Worm (Caenorhabditis elegans) whole organism, midembryonic: ENCODE results near the gene Y47D7A.6.

ENCODE experiments used
- T22C8.4 ChIP-seq: fragments of 200-800 bp; sonication (Bioruptor generic); IDR thresholded peaks from 2 replicates; pipeline ENCODE4 v1.3.6; 2022; ENCODE audit warnings: missing genetic modification characterization, missing compliant biosample characterization
- cog-1 ChIP-seq: sonication (generic microtip); optimal IDR thresholded peaks from 2 replicates; lab custom pipeline; 2016; ENCODE audit warnings: missing genetic modification characterization, missing compliant biosample characterization
- flt-1 ChIP-seq: fragments of 200-800 bp; sonication (Bioruptor generic); IDR thresholded peaks from 2 replicates; pipeline ENCODE4 v1.3.6; 2022; ENCODE audit warnings: missing genetic modification characterization, missing compliant biosample characterization
- klf-2 ChIP-seq: fragments of 200-800 bp; sonication (Bioruptor generic); conservative IDR thresholded peaks from 2 replicates; pipeline ENCODE4 v1.3.6; 2022; ENCODE audit warnings: missing genetic modification reagents, missing genetic modification characterization, missing compliant biosample characterization
- med-1 ChIP-seq: sonication (generic microtip); optimal IDR thresholded peaks from 2 replicates; lab custom pipeline; 2017; ENCODE audit warnings: missing genetic modification characterization, mild to moderate bottlenecking, missing compliant biosample characterization, antibody characterized with exemption, missing genetic modification reagents; ENCODE audit not compliant: insufficient read depth
- ref-1 ChIP-seq: fragments of 200-800 bp; sonication (Bioruptor generic); conservative IDR thresholded peaks from 2 replicates; pipeline ENCODE4 v1.3.6; 2022; ENCODE audit warnings: missing genetic modification reagents, missing genetic modification characterization, missing compliant biosample characterization
- tab-1 ChIP-seq: fragments of 200-800 bp; sonication (Bioruptor generic); IDR thresholded peaks from 2 replicates; pipeline ENCODE4 v1.3.6; 2022; ENCODE audit warnings: missing genetic modification characterization, missing compliant biosample characterization
- ztf-23 ChIP-seq: fragments of 200-800 bp; sonication (Bioruptor generic); IDR thresholded peaks from 2 replicates; pipeline ENCODE4 v1.3.6; 2022; ENCODE audit warnings: missing genetic modification reagents, missing genetic modification characterization, missing compliant biosample characterization
- ztf-29 ChIP-seq: fragments of 200-800 bp; sonication (Bioruptor generic); IDR thresholded peaks from 2 replicates; pipeline ENCODE4 v1.3.6; 2022; ENCODE audit warnings: missing genetic modification reagents, missing genetic modification characterization, missing compliant biosample characterization

The Y47D7A.6 gene

DNA sequence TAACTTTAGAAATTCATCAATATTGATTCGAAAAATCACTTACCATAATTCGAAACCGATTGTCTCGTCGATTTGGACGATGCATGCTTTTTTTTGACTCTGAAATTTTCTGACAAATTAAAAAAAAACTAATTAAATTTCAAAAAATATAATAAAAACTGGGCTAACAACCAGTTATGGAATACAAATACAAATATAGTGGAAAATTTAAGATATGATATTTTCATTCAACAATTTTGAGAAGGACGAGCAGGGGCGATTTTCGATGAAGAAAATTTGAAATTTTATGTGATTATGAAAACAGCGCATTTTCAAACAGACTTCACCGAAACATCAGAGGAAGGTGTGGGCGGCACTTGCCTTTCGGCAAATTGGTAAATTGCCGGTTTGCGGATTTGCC is 35.7 kb downstream of the Y47D7A.6 start, which contains the start of gene F13A2.1:
Gene F13A2.1, minus strand, starts transcription at position 101 of the 400 bp plus-strand sequence.
- TF ChIP-seq ztf-23 (GFP tag; lab: Robert Waterston, UW) (no peak), ztf-29 (GFP tag; lab: Robert Waterston, UW) (no peak), ref-1 (GFP tag; lab: Robert Waterston, UW) (no peak), cog-1 (no peak), klf-2 (GFP tag; lab: Robert Waterston, UW) (no peak), T22C8.4 (no peak), tab-1 (GFP tag; lab: Robert Waterston, UW) (no peak), flt-1 (no peak), med-1 (GFP tag; lab: Kevin White, UChicago) (no peak)

DNA sequence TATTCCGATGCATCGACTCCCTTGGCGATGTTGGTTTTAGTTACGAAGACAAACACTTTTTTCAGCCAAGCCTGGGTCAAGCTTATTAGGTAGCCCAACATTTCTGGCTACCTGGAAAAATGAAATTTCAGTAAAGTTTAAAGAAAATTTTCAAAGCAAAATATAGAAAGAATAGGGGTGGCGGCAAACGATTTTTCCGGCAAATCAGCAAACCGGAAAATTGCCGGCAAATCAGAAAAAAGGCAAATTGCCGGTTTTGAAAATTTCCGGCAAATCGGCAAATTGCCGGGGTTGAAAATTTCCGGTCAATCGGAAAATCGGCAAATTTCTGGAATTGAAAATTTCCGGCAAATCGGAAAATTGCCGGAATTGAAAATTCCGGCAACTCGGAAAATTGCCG is 40.4 kb downstream of the Y47D7A.6 start, which contains the start of gene F32D1.8:
Gene F32D1.8, minus strand, starts transcription at position 101 of the 400 bp plus-strand sequence.
- TF ChIP-seq flt-1 (no peak), cog-1 (no peak), T22C8.4 (no peak), ref-1 (GFP tag; lab: Robert Waterston, UW) (no peak), tab-1 (GFP tag; lab: Robert Waterston, UW) (no peak), med-1 (GFP tag; lab: Kevin White, UChicago) (no peak), ztf-29 (GFP tag; lab: Robert Waterston, UW) (no peak), ztf-23 (GFP tag; lab: Robert Waterston, UW) (0 out of 2 replicates have a peak, but pooled peaks have one; percentile 17)

DNA sequence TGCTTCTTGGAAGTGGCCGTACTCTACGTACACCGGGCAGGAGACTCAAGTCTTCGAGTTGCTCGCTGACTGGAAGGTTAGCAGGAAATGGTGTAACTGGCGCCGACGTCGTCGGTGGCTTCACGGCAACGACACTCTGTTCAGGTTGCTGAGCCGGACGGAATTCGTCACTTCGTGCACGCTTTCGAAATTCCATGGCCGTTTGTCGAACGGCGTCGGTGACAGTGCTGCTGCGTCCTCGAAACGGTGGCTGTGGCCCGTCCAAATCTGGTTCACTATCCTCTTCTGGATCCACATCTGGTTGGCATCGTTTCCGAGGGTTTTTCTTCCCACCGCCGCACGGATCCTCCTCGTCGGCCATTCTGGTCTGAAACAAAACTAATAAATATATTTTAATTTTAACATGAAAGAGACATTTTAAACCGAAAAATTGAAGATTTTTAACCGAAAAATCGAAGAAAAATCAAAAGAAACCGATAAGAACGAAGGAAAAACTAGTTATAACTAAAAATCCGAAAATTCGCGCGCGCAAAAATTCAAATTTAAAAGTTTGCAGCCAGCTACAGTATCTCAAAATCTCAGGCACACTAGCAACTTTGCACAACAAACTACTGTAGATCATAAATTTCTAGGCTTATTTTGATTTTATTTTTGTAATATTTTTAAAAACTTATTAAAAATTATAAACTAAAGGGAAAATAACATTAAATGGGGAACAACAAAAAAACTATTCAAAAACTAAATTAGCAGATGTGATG is 42.0 kb downstream of the Y47D7A.6 start, which contains the start of gene F32D1.7:
Gene F32D1.7, minus strand, starts transcription at position 367 of the 758 bp plus-strand sequence.
- no peak for TF ChIP-seq med-1 (GFP tag; lab: Kevin White, UChicago)
- no peak for TF ChIP-seq cog-1
- no peak for TF ChIP-seq T22C8.4
- no peak for TF ChIP-seq tab-1 (GFP tag; lab: Robert Waterston, UW)
- no peak for TF ChIP-seq klf-2 (GFP tag; lab: Robert Waterston, UW)
- TF ChIP-seq ref-1 (GFP tag; lab: Robert Waterston, UW): no peak

DNA sequence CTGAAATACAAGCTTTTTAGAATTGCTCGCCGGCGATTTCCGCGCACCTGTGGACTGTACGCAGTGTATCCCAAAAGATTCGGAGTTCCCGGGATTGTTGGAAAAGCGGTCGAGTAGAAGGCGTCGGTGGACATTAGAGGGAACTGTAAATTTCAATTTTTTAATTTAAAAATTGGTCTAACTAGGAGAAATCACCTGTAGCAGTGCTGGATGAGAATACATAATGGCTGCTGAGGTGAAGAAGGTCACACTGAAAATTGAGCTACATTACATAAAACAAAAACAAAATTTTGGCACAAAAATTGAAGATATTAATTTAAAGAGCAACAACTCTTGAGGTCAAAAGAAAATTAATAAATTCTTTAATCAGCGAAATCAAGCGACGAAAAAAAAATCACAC is 43.4 kb downstream of the Y47D7A.6 start, which contains the start of gene neg-1:
Gene neg-1, minus strand, starts transcription at position 250 of the 400 bp plus-strand sequence.
- TF ChIP-seq flt-1 (no peak), klf-2 (GFP tag; lab: Robert Waterston, UW) (no peak), ztf-23 (GFP tag; lab: Robert Waterston, UW) (no peak), ref-1 (GFP tag; lab: Robert Waterston, UW) (no peak), ztf-29 (GFP tag; lab: Robert Waterston, UW) (no peak)

DNA sequence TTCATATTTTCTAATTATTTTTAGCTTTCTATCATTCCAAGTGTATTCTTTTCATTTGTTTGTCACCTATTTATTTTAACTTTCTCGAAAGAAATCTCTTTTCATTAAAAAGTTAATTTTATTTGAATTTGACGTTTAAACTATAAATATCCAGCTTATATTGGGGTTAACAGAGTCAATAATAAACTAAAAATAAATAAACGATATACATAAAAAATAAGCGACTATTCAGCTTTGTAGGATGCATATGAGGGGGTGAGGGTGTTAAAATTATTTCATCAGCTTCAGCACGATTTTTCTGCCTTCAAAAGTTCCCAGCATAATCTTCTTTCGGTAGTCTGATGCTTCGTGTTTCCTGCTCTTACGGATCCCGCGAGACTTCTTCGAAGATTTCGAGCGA is 44.4 kb downstream of the Y47D7A.6 start:
- TF ChIP-seq cog-1 (no peak), med-1 (GFP tag; lab: Kevin White, UChicago) (no peak), ref-1 (GFP tag; lab: Robert Waterston, UW) (no peak), flt-1 (no peak), klf-2 (GFP tag; lab: Robert Waterston, UW) (no peak)

DNA sequence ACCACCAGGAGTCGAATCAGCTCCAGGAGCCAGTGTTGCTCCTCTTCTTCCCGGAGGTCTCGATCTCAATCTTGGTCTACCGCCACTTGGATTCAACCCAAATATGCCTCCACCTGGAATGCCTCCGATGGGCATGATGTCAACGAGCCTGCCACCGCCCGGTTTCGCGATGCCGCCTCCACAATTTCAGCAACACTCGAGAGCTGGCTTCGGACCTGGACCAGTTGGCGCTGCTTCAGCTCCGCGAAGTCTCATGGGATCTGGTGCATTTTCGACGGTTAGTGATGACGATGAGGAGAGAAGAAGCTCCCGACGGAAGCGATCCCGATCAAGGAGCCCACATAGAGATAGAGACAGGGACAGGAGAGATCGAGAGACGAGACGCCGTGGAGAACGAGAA is 45.0 kb downstream of the Y47D7A.6 start:
- TF ChIP-seq T22C8.4: no peak
- no peak for TF ChIP-seq med-1 (GFP tag; lab: Kevin White, UChicago)
- TF ChIP-seq flt-1: no peak
- TF ChIP-seq ztf-29 (GFP tag; lab: Robert Waterston, UW): no peak
- no peak for TF ChIP-seq cog-1
- TF ChIP-seq tab-1 (GFP tag; lab: Robert Waterston, UW): no peak
- no peak for TF ChIP-seq ref-1 (GFP tag; lab: Robert Waterston, UW)
- TF ChIP-seq ztf-23 (GFP tag; lab: Robert Waterston, UW): no peak
- no peak for TF ChIP-seq klf-2 (GFP tag; lab: Robert Waterston, UW)

DNA sequence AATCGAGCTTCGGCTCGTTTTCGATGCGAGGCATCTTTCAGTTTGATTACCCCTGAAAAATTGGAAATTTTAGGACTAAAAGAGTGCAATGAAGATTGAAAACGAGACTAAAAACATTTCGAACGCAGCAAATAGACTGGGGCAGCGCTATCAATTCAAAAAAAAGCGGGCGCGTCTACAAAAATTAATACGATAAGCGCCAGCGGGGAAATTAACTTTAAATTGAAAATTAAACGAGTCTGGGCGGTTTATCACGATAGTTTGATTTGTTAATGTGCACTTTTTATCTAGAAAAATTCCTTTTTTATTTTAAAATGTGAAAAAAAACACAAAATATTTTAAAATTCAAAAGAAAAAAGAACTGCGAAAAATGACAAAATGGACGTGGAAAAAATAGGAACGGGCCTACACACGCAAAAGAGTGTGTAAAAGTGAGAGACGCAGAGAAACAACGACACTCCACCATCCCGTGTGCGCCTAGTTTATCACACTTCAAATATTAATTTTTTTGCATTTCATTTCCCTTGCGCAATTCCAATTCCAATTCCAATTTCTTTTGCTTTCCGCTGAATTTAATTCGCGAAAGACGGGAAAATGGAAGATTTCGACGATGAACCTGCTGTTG is 46.6 kb downstream of the Y47D7A.6 start, which contains the start of the genes gmpr-1 and fipp-1:
Gene gmpr-1, minus strand, starts transcription at position 75 of the 625 bp plus-strand sequence.
Gene fipp-1, plus strand, starts transcription at position 499 of the 625 bp plus-strand sequence.
- TF ChIP-seq ztf-23 (GFP tag; lab: Robert Waterston, UW) (no peak), cog-1 (no peak), ztf-29 (GFP tag; lab: Robert Waterston, UW) (no peak), klf-2 (GFP tag; lab: Robert Waterston, UW) (no peak), med-1 (GFP tag; lab: Kevin White, UChicago) (no peak), tab-1 (GFP tag; lab: Robert Waterston, UW) (no peak), flt-1 (no peak), T22C8.4 (no peak), ref-1 (GFP tag; lab: Robert Waterston, UW) (no peak)

DNA sequence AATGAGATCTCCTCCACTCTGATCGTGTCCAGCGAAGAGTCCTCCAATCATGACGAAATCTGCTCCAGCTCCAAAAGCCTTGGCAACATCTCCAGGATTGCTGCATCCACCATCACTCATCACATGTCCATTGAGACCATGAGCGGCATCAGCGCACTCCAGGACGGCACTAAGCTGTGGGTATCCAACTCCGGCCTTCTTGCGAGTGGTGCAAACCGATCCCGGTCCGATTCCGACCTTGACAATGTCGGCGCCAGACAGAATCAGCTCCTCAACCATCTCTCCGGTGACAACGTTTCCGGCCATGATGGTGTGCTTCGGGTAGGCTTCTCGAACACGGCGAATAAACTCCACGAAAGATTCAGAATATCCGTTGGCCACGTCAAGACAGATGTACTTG is 47.5 kb downstream of the Y47D7A.6 start:
- TF ChIP-seq ztf-29 (GFP tag; lab: Robert Waterston, UW): no peak
- TF ChIP-seq med-1 (GFP tag; lab: Kevin White, UChicago): no peak
- TF ChIP-seq cog-1: no peak
- TF ChIP-seq ztf-23 (GFP tag; lab: Robert Waterston, UW): no peak
- no peak for TF ChIP-seq ref-1 (GFP tag; lab: Robert Waterston, UW)
- no peak for TF ChIP-seq flt-1
- TF ChIP-seq tab-1 (GFP tag; lab: Robert Waterston, UW): no peak
- TF ChIP-seq klf-2 (GFP tag; lab: Robert Waterston, UW): no peak
- TF ChIP-seq T22C8.4: no peak
